Fruit fly (Drosophila melanogaster) whole organism, embryonic: ENCODE measurements around the gene Cisd2.

Experiments
- B-H2 ChIP-seq: fragments of 200-800 bp; sonication (Bioruptor generic); optimal IDR thresholded peaks from 2 replicates; lab custom pipeline; 2018; ENCODE audit warnings: missing biosample characterization, mild to moderate bottlenecking, missing genetic modification characterization
- CG10321 ChIP-seq: fragments of 200-800 bp; sonication (Bioruptor generic); IDR thresholded peaks from 2 replicates; pipeline ENCODE4 v1.3.6; 2022; ENCODE audit warnings: missing biosample characterization, missing genetic modification characterization
- CG11504 ChIP-seq: fragments of 200-800 bp; sonication (Bioruptor generic); optimal IDR thresholded peaks from 3 replicates; lab custom pipeline; 2019; ENCODE audit warnings: missing biosample characterization, mild to moderate bottlenecking, missing genetic modification characterization, moderate library complexity
- CG12391 ChIP-seq: fragments of 200-800 bp; sonication (Bioruptor generic); optimal IDR thresholded peaks from 3 replicates; lab custom pipeline; 2018; ENCODE audit warnings: missing biosample characterization, mild to moderate bottlenecking, missing genetic modification characterization, moderate library complexity
- CG17568 ChIP-seq: fragments of 200-800 bp; sonication (Bioruptor generic); optimal IDR thresholded peaks from 2 replicates; lab custom pipeline; 2018; ENCODE audit warnings: missing biosample characterization, mild to moderate bottlenecking, missing genetic modification characterization, moderate library complexity
- CG9437 ChIP-seq: fragments of 200-800 bp; sonication (Bioruptor generic); optimal IDR thresholded peaks from 2 replicates; lab custom pipeline; 2018; ENCODE audit warnings: missing biosample characterization, mild to moderate bottlenecking, missing genetic modification characterization
- Doc2 ChIP-seq: fragments of 200-800 bp; sonication (Bioruptor generic); IDR thresholded peaks from 2 replicates; pipeline ENCODE4 v1.3.6; 2022; ENCODE audit warnings: missing biosample characterization, missing genetic modification characterization
- NfI ChIP-seq: fragments of 200-800 bp; sonication (Bioruptor generic); optimal IDR thresholded peaks from 3 replicates; lab custom pipeline; 2018; ENCODE audit warnings: missing biosample characterization, mild to moderate bottlenecking, missing genetic modification characterization, moderate library complexity
- cas ChIP-seq: fragments of 200-800 bp; sonication (Bioruptor generic); IDR thresholded peaks from 2 replicates; pipeline ENCODE4 v1.3.6; 2022; ENCODE audit warnings: missing biosample characterization, missing genetic modification characterization
- eyg ChIP-seq: fragments of 200-800 bp; sonication (Bioruptor generic); optimal IDR thresholded peaks from 3 replicates; lab custom pipeline; 2016; ENCODE audit warnings: missing biosample characterization, missing genetic modification characterization
- jing ChIP-seq: fragments of 200-800 bp; sonication (Bioruptor generic); optimal IDR thresholded peaks from 2 replicates; lab custom pipeline; 2018; ENCODE audit warnings: missing biosample characterization, mild to moderate bottlenecking, missing genetic modification characterization
- kay ChIP-seq: fragments of 200-800 bp; sonication (Bioruptor generic); optimal IDR thresholded peaks from 2 replicates; lab custom pipeline; 2016; ENCODE audit warnings: missing biosample characterization, missing genetic modification characterization
- tll ChIP-seq, 2 experiments: fragments of 200-800 bp in 1 of 2; fragments of >200 bp in 1 of 2; sonication (Bioruptor generic) in 1 of 2; optimal IDR thresholded peaks; 2 replicates each; lab custom pipeline; 2017 to 2019; ENCODE audit warnings: missing biosample characterization in 2 of 2, missing genetic modification characterization in 2 of 2, mild to moderate bottlenecking in 1 of 2, moderate library complexity in 1 of 2

DNA sequence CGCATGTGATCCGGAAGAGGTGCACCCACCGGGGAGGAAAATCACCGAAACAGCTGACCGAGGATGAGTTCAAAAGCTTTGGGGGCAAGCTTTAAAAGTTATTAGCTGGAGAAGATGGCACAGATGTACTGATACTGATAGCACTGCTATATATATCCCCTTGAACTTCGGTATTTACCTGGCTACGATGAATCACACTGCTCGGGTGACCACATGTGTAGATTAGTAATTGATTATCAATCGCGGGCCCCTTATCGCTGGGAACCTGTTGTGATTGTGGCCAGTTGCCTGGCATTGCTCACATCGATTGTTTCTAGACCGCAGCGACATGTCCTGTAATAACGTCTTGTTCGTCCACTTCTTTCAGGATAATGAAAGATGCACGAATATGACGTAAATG, 6.7 kb upstream of the Cisd2 start:
- TF ChIP-seq eyg (GFP tag; lab: Kevin White, UChicago) = no peak
- TF ChIP-seq NfI = no peak
- no peak for TF ChIP-seq CG10321 (GFP tag; lab: Robert Waterston, UW)
- TF ChIP-seq kay (GFP tag; lab: Kevin White, UChicago) = no peak
- no peak for TF ChIP-seq CG12391
- TF ChIP-seq tll (GFP tag; optimal IDR thresholded peaks at IDR 0.05; lab: Kevin White, UChicago) = no peak
- no peak for TF ChIP-seq B-H2 (GFP tag; lab: Kevin White, UChicago)
- TF ChIP-seq cas (GFP tag; lab: Robert Waterston, UW) = no peak
- TF ChIP-seq jing (GFP tag; lab: Kevin White, UChicago) = no peak
- TF ChIP-seq CG17568 (GFP tag; lab: Kevin White, UChicago) = no peak
- TF ChIP-seq Doc2 (GFP tag; lab: Robert Waterston, UW) = no peak
- TF ChIP-seq CG11504 (tag; lab: Kevin White, UChicago) = no peak
- TF ChIP-seq CG9437 (GFP tag; lab: Kevin White, UChicago) = no peak
